Worm (Caenorhabditis elegans) whole organism, midembryonic: ENCODE results near the gene ZK1290.7.

Experiments used
- T22C8.4 ChIP-seq: fragments of 200-800 bp; sonication (Bioruptor generic); IDR thresholded peaks from 2 replicates; pipeline ENCODE4 v1.3.6; 2022; ENCODE audit warnings: missing genetic modification characterization, missing compliant biosample characterization
- cog-1 ChIP-seq: sonication (generic microtip); optimal IDR thresholded peaks from 2 replicates; lab custom pipeline; 2016; ENCODE audit warnings: missing genetic modification characterization, missing compliant biosample characterization
- flt-1 ChIP-seq: fragments of 200-800 bp; sonication (Bioruptor generic); IDR thresholded peaks from 2 replicates; pipeline ENCODE4 v1.3.6; 2022; ENCODE audit warnings: missing genetic modification characterization, missing compliant biosample characterization
- klf-2 ChIP-seq: fragments of 200-800 bp; sonication (Bioruptor generic); conservative IDR thresholded peaks from 2 replicates; pipeline ENCODE4 v1.3.6; 2022; ENCODE audit warnings: missing genetic modification reagents, missing genetic modification characterization, missing compliant biosample characterization
- med-1 ChIP-seq: sonication (generic microtip); optimal IDR thresholded peaks from 2 replicates; lab custom pipeline; 2017; ENCODE audit warnings: missing genetic modification characterization, mild to moderate bottlenecking, missing compliant biosample characterization, antibody characterized with exemption, missing genetic modification reagents; ENCODE audit not compliant: insufficient read depth
- ref-1 ChIP-seq: fragments of 200-800 bp; sonication (Bioruptor generic); conservative IDR thresholded peaks from 2 replicates; pipeline ENCODE4 v1.3.6; 2022; ENCODE audit warnings: missing genetic modification reagents, missing genetic modification characterization, missing compliant biosample characterization
- tab-1 ChIP-seq: fragments of 200-800 bp; sonication (Bioruptor generic); IDR thresholded peaks from 2 replicates; pipeline ENCODE4 v1.3.6; 2022; ENCODE audit warnings: missing genetic modification characterization, missing compliant biosample characterization
- ztf-23 ChIP-seq: fragments of 200-800 bp; sonication (Bioruptor generic); IDR thresholded peaks from 2 replicates; pipeline ENCODE4 v1.3.6; 2022; ENCODE audit warnings: missing genetic modification reagents, missing genetic modification characterization, missing compliant biosample characterization
- ztf-29 ChIP-seq: fragments of 200-800 bp; sonication (Bioruptor generic); IDR thresholded peaks from 2 replicates; pipeline ENCODE4 v1.3.6; 2022; ENCODE audit warnings: missing genetic modification reagents, missing genetic modification characterization, missing compliant biosample characterization

The ZK1290.7 gene

ce11 chrII:7525458-7525857, at the start of gene ZK1290.7, which contains the start of gene rnh-1.1:
Gene ZK1290.7 (minus strand): TSS chrII:7525558.
Gene rnh-1.1 (plus strand): TSS chrII:7525738.
- TF ChIP-seq flt-1 (GFP tag; lab: Robert Waterston, UW) = no peak
- no peak for TF ChIP-seq ztf-23 (GFP tag; lab: Robert Waterston, UW)
- no peak for TF ChIP-seq med-1 (GFP tag; lab: Kevin White, UChicago)
- TF ChIP-seq ref-1 (GFP tag; lab: Robert Waterston, UW) = no peak
- no peak for TF ChIP-seq ztf-29 (GFP tag; lab: Robert Waterston, UW)
- TF ChIP-seq klf-2 = no peak
- no peak for TF ChIP-seq tab-1
- TF ChIP-seq T22C8.4 (GFP tag; lab: Robert Waterston, UW) = no peak
- no peak for TF ChIP-seq cog-1 (tag; lab: Kevin White, UChicago)

- TF ChIP-seq ztf-29 (GFP tag; lab: Robert Waterston, UW) = no peak
- no peak for TF ChIP-seq cog-1 (tag; lab: Kevin White, UChicago)
- no peak for TF ChIP-seq T22C8.4 (GFP tag; lab: Robert Waterston, UW)
- TF ChIP-seq ztf-23 (GFP tag; lab: Robert Waterston, UW) = no peak
Measured at ce11 chrII:7574143-7574542, 48.8 kb upstream of the ZK1290.7 start, which contains the start of gene F35D2.2. Gene F35D2.2 (plus strand): TSS chrII:7574443.

DNA sequence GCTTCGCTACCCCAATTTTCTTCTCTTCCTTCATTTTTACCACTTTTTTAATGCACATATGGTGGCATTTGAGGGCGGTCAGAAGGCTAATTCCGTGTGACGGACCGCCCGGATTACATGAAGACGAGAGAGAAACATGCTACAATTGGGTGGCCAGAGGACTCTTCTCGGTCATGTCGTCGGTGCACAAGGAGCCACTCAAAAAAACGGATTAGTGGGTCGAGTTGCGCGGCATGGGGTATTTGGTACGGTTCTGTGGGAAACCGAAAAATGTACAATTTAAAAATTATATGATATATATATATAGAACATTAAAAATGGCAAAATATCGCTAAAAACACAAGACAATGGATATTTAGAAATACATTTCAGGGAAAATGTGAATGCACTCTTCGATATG, 45.5 kb upstream of the ZK1290.7 start:
- TF ChIP-seq ztf-29 (GFP tag; lab: Robert Waterston, UW) (no peak), ref-1 (GFP tag; lab: Robert Waterston, UW) (no peak), med-1 (GFP tag; lab: Kevin White, UChicago) (no peak), ztf-23 (GFP tag; lab: Robert Waterston, UW) (no peak), cog-1 (tag; lab: Kevin White, UChicago) (no peak), tab-1 (no peak), flt-1 (GFP tag; lab: Robert Waterston, UW) (no peak), klf-2 (no peak), T22C8.4 (GFP tag; lab: Robert Waterston, UW) (no peak)

ce11 chrII:7570305-7570704, 44.9 kb upstream of the ZK1290.7 start, which contains the start of gene F35D2.3:
Gene F35D2.3 (plus strand): TSS chrII:7570605.
- no peak for TF ChIP-seq tab-1
- TF ChIP-seq T22C8.4 (GFP tag; lab: Robert Waterston, UW) = no peak
- TF ChIP-seq med-1 (GFP tag; lab: Kevin White, UChicago) = no peak
- no peak for TF ChIP-seq ref-1 (GFP tag; lab: Robert Waterston, UW)
- no peak for TF ChIP-seq flt-1 (GFP tag; lab: Robert Waterston, UW)
- no peak for TF ChIP-seq klf-2
- no peak for TF ChIP-seq cog-1 (tag; lab: Kevin White, UChicago)
- TF ChIP-seq ztf-23 (GFP tag; lab: Robert Waterston, UW) = no peak
- TF ChIP-seq ztf-29 (GFP tag; lab: Robert Waterston, UW) = no peak

ce11 chrII:7562616-7563015, 37.3 kb upstream of the ZK1290.7 start:
- TF ChIP-seq cog-1 (tag; lab: Kevin White, UChicago) = no peak
- no peak for TF ChIP-seq flt-1 (GFP tag; lab: Robert Waterston, UW)
- TF ChIP-seq ref-1 (GFP tag; lab: Robert Waterston, UW) = no peak
- TF ChIP-seq tab-1 = no peak
- TF ChIP-seq ztf-29 (GFP tag; lab: Robert Waterston, UW) = no peak
- TF ChIP-seq ztf-23 (GFP tag; lab: Robert Waterston, UW) = no peak
- no peak for TF ChIP-seq T22C8.4 (GFP tag; lab: Robert Waterston, UW)
- no peak for TF ChIP-seq klf-2
- no peak for TF ChIP-seq med-1 (GFP tag; lab: Kevin White, UChicago)

ce11 chrII:7561494-7561893, 36.1 kb upstream of the ZK1290.7 start, which contains the start of the genes ZK1290.11 and ZK1290.1:
Gene ZK1290.11 (minus strand): TSS chrII:7561594.
Gene ZK1290.1 (plus strand): TSS chrII:7561764.
- TF ChIP-seq med-1 (GFP tag; lab: Kevin White, UChicago) (no peak), T22C8.4 (GFP tag; lab: Robert Waterston, UW) (no peak), tab-1 (no peak), ref-1 (GFP tag; lab: Robert Waterston, UW) (no peak), flt-1 (GFP tag; lab: Robert Waterston, UW) (no peak), ztf-29 (GFP tag; lab: Robert Waterston, UW) (no peak), ztf-23 (GFP tag; lab: Robert Waterston, UW) (no peak), cog-1 (tag; lab: Kevin White, UChicago) (no peak), klf-2 (no peak)

DNA sequence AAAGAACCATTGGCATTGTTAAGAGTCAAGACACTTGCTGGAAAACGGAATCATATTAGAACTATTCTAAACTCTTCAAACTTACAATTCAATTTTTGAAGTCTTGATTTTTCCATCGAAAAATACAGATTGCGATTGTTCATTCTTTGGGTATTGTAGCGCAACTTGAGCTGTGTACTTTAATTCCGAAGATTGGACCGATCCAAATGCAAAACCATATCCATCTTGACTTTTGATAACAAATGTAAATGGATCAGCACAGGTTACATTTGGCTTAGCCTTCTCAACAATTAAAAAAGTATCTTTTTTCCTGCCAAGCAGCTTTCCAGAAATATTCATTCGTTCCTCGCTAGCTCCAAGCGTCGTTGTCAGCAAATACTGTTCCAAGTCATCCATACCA, 35.5 kb upstream of the ZK1290.7 start:
- no peak for TF ChIP-seq T22C8.4 (GFP tag; lab: Robert Waterston, UW)
- TF ChIP-seq med-1 (GFP tag; lab: Kevin White, UChicago) = no peak
- TF ChIP-seq ref-1 (GFP tag; lab: Robert Waterston, UW) = no peak
- no peak for TF ChIP-seq tab-1
- no peak for TF ChIP-seq klf-2
- TF ChIP-seq ztf-29 (GFP tag; lab: Robert Waterston, UW) = no peak

- TF ChIP-seq T22C8.4 (GFP tag; lab: Robert Waterston, UW) = no peak
- no peak for TF ChIP-seq med-1 (GFP tag; lab: Kevin White, UChicago)
Measured at ce11 chrII:7558864-7559263, 33.5 kb upstream of the ZK1290.7 start.

- no peak for TF ChIP-seq flt-1 (GFP tag; lab: Robert Waterston, UW)
- TF ChIP-seq klf-2 = no peak
- TF ChIP-seq ztf-29 (GFP tag; lab: Robert Waterston, UW) = no peak
- TF ChIP-seq T22C8.4 (GFP tag; lab: Robert Waterston, UW) = no peak
- TF ChIP-seq cog-1 (tag; lab: Kevin White, UChicago) = no peak
- no peak for TF ChIP-seq tab-1
- TF ChIP-seq ztf-23 (GFP tag; lab: Robert Waterston, UW) = no peak
- no peak for TF ChIP-seq ref-1 (GFP tag; lab: Robert Waterston, UW)
- TF ChIP-seq med-1 (GFP tag; lab: Kevin White, UChicago) = no peak
Measured at ce11 chrII:7557981-7558380, 32.6 kb upstream of the ZK1290.7 start.

DNA sequence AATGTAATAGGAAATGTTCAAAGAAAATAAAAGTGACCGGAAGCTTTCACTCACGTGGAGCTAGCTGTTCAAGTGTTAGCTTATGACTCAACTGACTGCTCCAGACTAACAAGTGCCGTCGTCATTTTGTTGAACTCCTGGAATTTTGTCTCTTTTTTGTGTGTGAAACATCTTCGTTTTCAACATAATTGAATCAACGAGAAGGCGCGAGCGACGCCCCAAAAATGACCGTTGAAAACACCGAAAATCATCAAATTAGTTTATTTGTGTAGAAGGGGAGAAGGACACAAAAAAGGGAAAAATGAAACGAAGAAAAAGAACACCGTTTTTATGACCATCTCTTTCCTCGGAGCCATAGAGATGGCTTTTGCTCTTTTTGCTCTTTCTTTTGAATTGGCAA, 30.1 kb upstream of the ZK1290.7 start, which contains the start of gene ZK1290.14:
Gene ZK1290.14 (minus strand): TSS at position 139 of the 400 bp plus-strand sequence.
- TF ChIP-seq ref-1 (GFP tag; lab: Robert Waterston, UW) = no peak
- no peak for TF ChIP-seq med-1 (GFP tag; lab: Kevin White, UChicago)
- TF ChIP-seq tab-1 = no peak
- TF ChIP-seq cog-1 (tag; lab: Kevin White, UChicago) = no peak
- TF ChIP-seq ztf-29 (GFP tag; lab: Robert Waterston, UW) = no peak
- TF ChIP-seq flt-1 (GFP tag; lab: Robert Waterston, UW) = no peak
- TF ChIP-seq T22C8.4 (GFP tag; lab: Robert Waterston, UW) = no peak
- no peak for TF ChIP-seq ztf-23 (GFP tag; lab: Robert Waterston, UW)
- no peak for TF ChIP-seq klf-2
